Worm (Caenorhabditis elegans) whole organism, late embryonic: Measurements from ENCODE around the gene syd-2.

Experiments
- K09A11.1 ChIP-seq: sonication (generic microtip); optimal IDR thresholded peaks from 2 replicates; lab custom pipeline; 2017; ENCODE audit warnings: antibody characterized with exemption, mild to moderate bottlenecking, missing genetic modification characterization, missing compliant biosample characterization; ENCODE audit not compliant: insufficient read depth
- ama-1 ChIP-seq: fragments of 150-350 bp; optimal IDR thresholded peaks from 2 replicates; lab custom pipeline; 2014
- ceh-18 ChIP-seq: sonication (generic microtip); optimal IDR thresholded peaks from 2 replicates; lab custom pipeline; 2016; ENCODE audit warnings: missing genetic modification characterization, missing compliant biosample characterization
- ceh-30 ChIP-seq: fragments of 150-350 bp; optimal IDR thresholded peaks from 2 replicates; lab custom pipeline; 2014; ENCODE audit warnings: missing biosample characterization, missing genetic modification characterization
- npax-4 ChIP-seq: sonication (generic microtip); optimal IDR thresholded peaks from 2 replicates; lab custom pipeline; 2016; ENCODE audit warnings: missing genetic modification characterization, missing compliant biosample characterization
- pha-2 ChIP-seq: sonication (generic microtip); optimal IDR thresholded peaks from 2 replicates; lab custom pipeline; 2017; ENCODE audit warnings: mild to moderate bottlenecking, missing genetic modification characterization, missing compliant biosample characterization
- pqm-1 ChIP-seq: sonication (generic microtip); optimal IDR thresholded peaks from 2 replicates; lab custom pipeline; 2016; ENCODE audit warnings: missing genetic modification characterization, missing compliant biosample characterization
- tbx-2 ChIP-seq: sonication (generic microtip); optimal IDR thresholded peaks from 2 replicates; lab custom pipeline; 2016; ENCODE audit warnings: missing genetic modification characterization, missing compliant biosample characterization
- unc-3 ChIP-seq, 2 experiments: fragments of 200-800 bp in 1 of 2; sonication (Bioruptor generic) in 1 of 2; sonication (generic microtip) in 1 of 2; conservative IDR thresholded peaks in 1 of 2; optimal IDR thresholded peaks in 1 of 2; 2 replicates each; pipeline versions ENCODE4 v1.3.6 to Lab custom; 2016 to 2022; ENCODE audit warnings: missing compliant biosample characterization in 2 of 2, missing genetic modification characterization in 2 of 2, missing genetic modification reagents in 1 of 2
- unc-42 ChIP-seq: sonication (generic microtip); optimal IDR thresholded peaks from 2 replicates; lab custom pipeline; 2016; ENCODE audit warnings: missing genotype, missing genetic modification characterization, missing compliant biosample characterization
- unc-55 ChIP-seq: sonication (generic microtip); optimal IDR thresholded peaks from 2 replicates; lab custom pipeline; 2017; ENCODE audit warnings: missing biosample characterization, missing genetic modification reagents, missing genetic modification characterization

- TF ChIP-seq pha-2 (tag; lab: Kevin White, UChicago) (no peak), ceh-18 (no peak), unc-55 (peak; percentile 85), unc-42 (tag; lab: Kevin White, UChicago) (no peak), unc-3 (GFP tag; conservative IDR thresholded peaks at IDR 0.05; lab: Robert Waterston, UW) (no peak), unc-3 (tag; optimal IDR thresholded peaks at IDR 0.05; lab: Kevin White, UChicago) (no peak), ceh-30 (tag; lab: Kevin White, UChicago) (no peak), npax-4 (tag; lab: Kevin White, UChicago) (no peak), tbx-2 (no peak), ama-1 (no peak), pqm-1 (tag; lab: Kevin White, UChicago) (no peak), K09A11.1 (tag; lab: Kevin White, UChicago) (no peak)
These were observed 44.7 kb upstream of the syd-2 start for ce11 chrX:10599719-10600155.
